Worm (Caenorhabditis elegans) whole organism, L3 larva: ENCODE results near the gene F40G9.18.

Experiments
- R02D3.7 ChIP-seq: fragments of 150-350 bp; optimal IDR thresholded peaks from 2 replicates; lab custom pipeline; 2014; ENCODE audit warnings: missing biosample characterization, missing genetic modification characterization
- ZK546.5 ChIP-seq: sonication (generic microtip); optimal IDR thresholded peaks from 2 replicates; lab custom pipeline; 2017; ENCODE audit warnings: missing biosample characterization, missing genetic modification characterization
- aly-2 ChIP-seq: fragments of 150-350 bp; optimal IDR thresholded peaks from 2 replicates; lab custom pipeline; 2014; ENCODE audit warnings: missing biosample characterization, missing genetic modification characterization
- ceh-28 ChIP-seq: fragments of 150-350 bp; optimal IDR thresholded peaks from 2 replicates; lab custom pipeline; 2014; ENCODE audit warnings: missing biosample characterization, missing genetic modification reagents, missing genetic modification characterization
- ceh-9 ChIP-seq: sonication (generic microtip); optimal IDR thresholded peaks from 2 replicates; lab custom pipeline; 2018; ENCODE audit warnings: missing biosample characterization, missing genetic modification characterization
- egl-5 ChIP-seq: fragments of 150-350 bp; optimal IDR thresholded peaks from 2 replicates; lab custom pipeline; 2017; ENCODE audit warnings: missing biosample characterization, missing genetic modification reagents, missing genetic modification characterization, inconsistent platforms
- elt-1 ChIP-seq: fragments of 150-350 bp; optimal IDR thresholded peaks from 2 replicates; lab custom pipeline; 2014; ENCODE audit warnings: missing biosample characterization, missing genetic modification characterization
- elt-2 ChIP-seq: sonication (generic microtip); optimal IDR thresholded peaks from 2 replicates; lab custom pipeline; 2016; ENCODE audit warnings: missing genetic modification reagents, mild to moderate bottlenecking, missing genetic modification characterization, missing compliant biosample characterization
- elt-3 ChIP-seq, 3 experiments: fragments of 150-350 bp in 1 of 3; sonication (generic microtip) in 2 of 3; optimal IDR thresholded peaks; 2 replicates in 2 of 3; 4 replicates in 1 of 3; lab custom pipeline; 2014 to 2017; ENCODE audit warnings: missing biosample characterization in 3 of 3, missing genetic modification characterization in 3 of 3
- fkh-2 ChIP-seq: fragments of 150-350 bp; optimal IDR thresholded peaks from 2 replicates; lab custom pipeline; 2014; ENCODE audit warnings: missing biosample characterization, missing genetic modification reagents, missing genetic modification characterization
- fos-1 ChIP-seq: fragments of 150-350 bp; optimal IDR thresholded peaks from 2 replicates; lab custom pipeline; 2014; ENCODE audit warnings: missing biosample characterization, missing genetic modification characterization
- hmg-11 ChIP-seq: sonication (generic microtip); optimal IDR thresholded peaks from 2 replicates; lab custom pipeline; 2016; ENCODE audit warnings: missing genetic modification characterization, missing compliant biosample characterization
- mdl-1 ChIP-seq: fragments of 150-350 bp; optimal IDR thresholded peaks from 2 replicates; lab custom pipeline; 2014; ENCODE audit warnings: missing biosample characterization, missing genetic modification characterization
- nfya-1 ChIP-seq: sonication (generic microtip); optimal IDR thresholded peaks from 2 replicates; lab custom pipeline; 2017; ENCODE audit warnings: missing genetic modification characterization, mild to moderate bottlenecking, missing compliant biosample characterization, antibody characterized with exemption, moderate library complexity; ENCODE audit not compliant: insufficient read depth
- nhr-11 ChIP-seq: fragments of 150-350 bp; optimal IDR thresholded peaks from 2 replicates; lab custom pipeline; 2014; ENCODE audit warnings: missing biosample characterization, missing genetic modification characterization
- nhr-23 ChIP-seq: fragments of 150-350 bp; optimal IDR thresholded peaks from 2 replicates; lab custom pipeline; 2014; ENCODE audit warnings: missing biosample characterization, missing genetic modification reagents, missing genetic modification characterization
- nhr-237 ChIP-seq: fragments of 150-350 bp; optimal IDR thresholded peaks from 2 replicates; lab custom pipeline; 2014; ENCODE audit warnings: missing biosample characterization, missing genetic modification characterization
- nhr-25 ChIP-seq: sonication (generic microtip); optimal IDR thresholded peaks from 2 replicates; lab custom pipeline; 2017; ENCODE audit warnings: missing biosample characterization, missing genetic modification characterization
- nhr-28 ChIP-seq: fragments of 150-350 bp; optimal IDR thresholded peaks from 2 replicates; lab custom pipeline; 2014; ENCODE audit warnings: missing biosample characterization, missing genetic modification characterization
- nhr-43 ChIP-seq: sonication (generic microtip); optimal IDR thresholded peaks from 2 replicates; lab custom pipeline; 2016; ENCODE audit warnings: mild to moderate bottlenecking, missing genetic modification characterization, missing compliant biosample characterization; ENCODE audit not compliant: poor library complexity, severe bottlenecking
- nhr-76 ChIP-seq: fragments of 150-350 bp; sonication (generic microtip); optimal IDR thresholded peaks from 5 replicates; lab custom pipeline; 2014; ENCODE audit warnings: missing biosample characterization, missing genetic modification characterization
- pha-4 ChIP-seq: fragments of 150-350 bp; optimal IDR thresholded peaks from 2 replicates; lab custom pipeline; 2014; ENCODE audit warnings: missing biosample characterization, missing genetic modification reagents, missing genetic modification characterization
- pqm-1 ChIP-seq: fragments of 150-350 bp; optimal IDR thresholded peaks from 2 replicates; lab custom pipeline; 2017; ENCODE audit warnings: missing biosample characterization, missing genetic modification characterization, inconsistent platforms
- sea-2 ChIP-seq: fragments of 150-350 bp; sonication (generic microtip); optimal IDR thresholded peaks from 4 replicates; lab custom pipeline; 2014; ENCODE audit warnings: missing biosample characterization, missing genetic modification reagents, missing genetic modification characterization
- skn-1 ChIP-seq: fragments of 150-350 bp; optimal IDR thresholded peaks from 2 replicates; lab custom pipeline; 2014; ENCODE audit warnings: missing biosample characterization, missing genetic modification characterization
- snpc-4 ChIP-seq: fragments of 150-350 bp; optimal IDR thresholded peaks from 2 replicates; lab custom pipeline; 2014; ENCODE audit warnings: missing biosample characterization, missing genetic modification characterization
- tbx-2 ChIP-seq: sonication (generic microtip); optimal IDR thresholded peaks from 2 replicates; lab custom pipeline; 2016; ENCODE audit warnings: mild to moderate bottlenecking, missing genetic modification characterization, missing compliant biosample characterization
- unc-39 ChIP-seq: sonication (generic microtip); optimal IDR thresholded peaks from 4 replicates; lab custom pipeline; 2017; ENCODE audit warnings: missing biosample characterization, missing genetic modification characterization
- unc-62 ChIP-seq: fragments of 150-350 bp; sonication (generic microtip); optimal IDR thresholded peaks from 4 replicates; lab custom pipeline; 2014; ENCODE audit warnings: missing biosample characterization, missing genetic modification reagents, missing genetic modification characterization
- zag-1 ChIP-seq: fragments of 150-350 bp; optimal IDR thresholded peaks from 2 replicates; lab custom pipeline; 2014; ENCODE audit warnings: missing biosample characterization, missing genetic modification characterization
- ztf-4 ChIP-seq: fragments of 150-350 bp; optimal IDR thresholded peaks from 2 replicates; lab custom pipeline; 2014; ENCODE audit warnings: missing biosample characterization, missing genetic modification characterization

Gene F40G9.18

DNA sequence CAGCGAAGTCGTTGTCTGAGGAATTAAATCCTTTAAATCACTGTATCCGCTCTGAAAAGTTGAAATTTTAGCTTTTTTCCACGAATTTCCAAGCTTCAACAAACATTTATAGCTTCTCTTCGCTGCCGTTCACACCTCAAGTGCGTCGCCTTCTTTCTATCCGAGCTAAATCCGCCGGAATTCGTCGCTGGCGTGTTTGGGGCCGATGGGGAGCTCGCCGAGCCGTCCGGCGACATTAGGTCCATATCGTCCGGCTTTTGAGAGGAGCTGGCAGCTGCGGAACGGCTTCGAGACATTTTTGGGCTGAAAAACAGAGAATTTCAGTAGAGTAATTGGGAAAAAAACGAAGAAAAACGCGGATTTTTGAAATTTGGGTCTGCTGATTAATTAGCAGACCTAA lies 18.5 kb upstream of the F40G9.18 start, which contains the start of gene mxl-2:
Gene mxl-2 (minus strand): TSS at position 303 of the 400 bp plus-strand sequence.
- TF ChIP-seq nhr-25 (tag; lab: Kevin White, UChicago) (no peak), elt-1 (tag; lab: Kevin White, UChicago) (no peak), nhr-237 (tag; lab: Kevin White, UChicago) (no peak), fos-1 (no peak), tbx-2 (tag; lab: Kevin White, UChicago) (no peak), snpc-4 (tag; lab: Kevin White, UChicago) (no peak), ztf-4 (no peak), R02D3.7 (tag; lab: Kevin White, UChicago) (no peak), fkh-2 (tag; lab: Kevin White, UChicago) (no peak), nhr-11 (tag; lab: Kevin White, UChicago) (no peak), ZK546.5 (tag; lab: Kevin White, UChicago) (no peak), elt-3 (tag; optimal IDR thresholded peaks at IDR 0.05; lab: Kevin White, UChicago) (no peak), ceh-9 (no peak), nhr-23 (no peak), mdl-1 (tag; lab: Kevin White, UChicago) (no peak), nhr-76 (tag; lab: Kevin White, UChicago) (no peak), zag-1 (tag; lab: Kevin White, UChicago) (no peak), unc-39 (tag; lab: Kevin White, UChicago) (no peak), aly-2 (tag; lab: Kevin White, UChicago) (no peak)

DNA sequence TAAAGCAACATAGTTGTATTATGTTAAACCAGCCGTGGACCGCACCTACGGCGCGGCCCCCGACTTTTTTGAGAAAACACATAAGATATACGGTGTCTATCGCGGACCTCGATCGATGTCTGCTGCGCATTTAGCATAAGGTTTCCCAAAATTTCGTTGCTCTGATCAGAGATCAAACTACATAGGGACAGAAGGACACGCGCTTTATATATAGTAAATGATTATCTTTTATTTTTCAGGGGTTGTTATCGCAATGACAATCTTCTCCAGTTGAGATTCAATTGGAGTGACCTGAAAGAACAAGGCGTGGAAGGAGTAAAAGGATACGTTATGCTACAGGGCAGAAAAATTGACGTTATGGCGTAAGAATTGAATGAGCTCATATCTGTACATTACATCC lies 16.5 kb upstream of the F40G9.18 start:
- peak; percentile 19 for TF ChIP-seq elt-2 (tag; lab: Kevin White, UChicago)

DNA sequence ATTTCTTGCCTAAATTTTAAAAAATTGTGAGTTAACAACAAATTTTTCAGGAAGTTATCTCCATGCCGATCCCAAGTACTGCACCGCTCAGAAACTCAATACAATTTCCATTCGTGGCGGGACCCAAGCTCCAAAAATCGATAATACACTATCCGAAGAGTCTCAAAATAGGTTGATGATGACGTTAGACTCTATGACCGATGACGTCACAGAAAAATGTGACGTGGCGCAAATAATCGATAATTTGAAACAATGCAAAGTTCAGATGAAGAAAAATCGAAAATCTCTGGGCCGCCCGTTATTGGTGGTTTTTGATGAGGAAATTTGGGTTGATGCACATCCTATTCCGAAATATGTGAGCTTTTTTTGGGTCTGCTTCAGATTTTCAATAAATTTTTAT lies 15.0 kb upstream of the F40G9.18 start:
- TF ChIP-seq ceh-28 (tag; lab: Kevin White, UChicago) (peak; percentile 49), unc-62 (GFP tag; lab: Kevin White, UChicago) (no peak)

DNA sequence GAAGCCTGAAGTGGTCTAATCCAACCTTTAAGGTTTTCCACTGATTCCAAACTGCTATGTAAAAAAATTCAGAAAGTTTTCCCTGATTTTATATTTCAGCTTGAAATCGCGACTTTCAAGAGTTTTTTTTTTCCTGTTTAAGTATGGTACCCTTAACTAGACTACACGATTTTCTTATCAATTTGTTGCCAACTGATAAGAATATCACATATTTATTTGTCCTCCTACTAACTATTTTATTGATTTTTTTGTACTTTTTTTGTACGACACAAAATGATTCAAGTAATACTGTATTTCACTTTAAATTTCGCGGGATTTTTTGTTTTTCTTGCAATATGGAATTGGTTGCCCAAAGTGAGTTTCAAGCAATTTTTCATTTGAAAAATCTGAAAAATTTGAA lies 13.7 kb upstream of the F40G9.18 start:
- TF ChIP-seq snpc-4 (tag; lab: Kevin White, UChicago) (no peak), elt-2 (tag; lab: Kevin White, UChicago) (peak; percentile 66), pqm-1 (tag; lab: Kevin White, UChicago) (peak; percentile 52)

DNA sequence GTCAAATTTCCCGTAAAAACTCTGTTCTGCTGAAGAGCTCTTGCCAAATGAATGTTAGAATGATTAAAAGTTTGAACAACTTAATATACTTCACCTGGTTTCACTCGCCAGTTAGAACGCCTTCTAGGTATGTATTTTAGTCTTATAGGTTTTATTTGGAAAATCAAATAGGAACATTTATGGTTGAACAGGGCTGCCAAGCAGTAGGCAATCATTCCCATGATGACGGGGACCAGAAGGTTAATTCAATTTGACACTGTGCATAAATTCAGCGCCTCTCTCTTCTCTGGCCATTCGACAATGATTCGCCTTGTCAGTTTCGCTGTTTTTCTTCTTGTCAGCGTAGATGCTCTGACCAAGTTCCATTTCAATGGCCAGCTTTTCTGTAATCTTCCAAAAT lies 12.7 kb upstream of the F40G9.18 start, which contains the start of gene F40G9.15:
Gene F40G9.15 (plus strand): TSS at position 301 of the 400 bp plus-strand sequence.
- TF ChIP-seq unc-39 (tag; lab: Kevin White, UChicago) (no peak), skn-1 (tag; lab: Kevin White, UChicago) (no peak), zag-1 (tag; lab: Kevin White, UChicago) (no peak), ztf-4 (no peak), nhr-28 (tag; lab: Kevin White, UChicago) (no peak), egl-5 (tag; lab: Kevin White, UChicago) (no peak), sea-2 (GFP tag; lab: Kevin White, UChicago) (no peak), R02D3.7 (tag; lab: Kevin White, UChicago) (no peak), ceh-28 (tag; lab: Kevin White, UChicago) (no peak), nhr-23 (no peak), ceh-9 (no peak), elt-2 (tag; lab: Kevin White, UChicago) (no peak), snpc-4 (tag; lab: Kevin White, UChicago) (no peak), nfya-1 (tag; lab: Kevin White, UChicago) (no peak), nhr-43 (tag; lab: Kevin White, UChicago) (no peak), pha-4 (tag; lab: Kevin White, UChicago) (no peak)

DNA sequence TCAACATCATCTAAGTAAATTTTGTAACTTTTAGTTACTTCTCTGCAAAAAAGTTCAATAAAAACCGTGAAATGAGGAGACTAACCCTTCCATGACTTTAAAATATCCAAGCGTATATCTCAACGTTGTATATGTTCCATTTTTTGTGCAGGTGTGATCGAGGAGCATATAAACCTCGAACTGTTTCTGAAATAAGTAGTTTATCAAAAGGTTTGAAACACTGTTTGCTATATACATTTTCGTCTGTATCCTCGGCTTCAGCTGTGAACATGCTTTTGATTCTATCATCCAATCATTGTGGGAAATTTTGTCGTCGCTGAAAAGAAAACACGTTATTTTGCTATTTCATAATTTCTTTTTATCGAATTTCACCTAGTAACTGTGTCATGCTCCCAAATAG lies 11.6 kb upstream of the F40G9.18 start, which contains the start of gene F40G9.5:
Gene F40G9.5 (plus strand): TSS at position 301 of the 400 bp plus-strand sequence.
- TF ChIP-seq mdl-1 (tag; lab: Kevin White, UChicago) (no peak), aly-2 (tag; lab: Kevin White, UChicago) (no peak), hmg-11 (tag; lab: Kevin White, UChicago) (no peak), ceh-28 (tag; lab: Kevin White, UChicago) (no peak), R02D3.7 (tag; lab: Kevin White, UChicago) (no peak), fos-1 (no peak), elt-2 (tag; lab: Kevin White, UChicago) (no peak)
